Fruit fly (Drosophila melanogaster) whole organism, embryonic: ENCODE data around the gene lobo.
A peak's percentile ranks its signal among the peaks of the same experiment; 100 is the strongest.

Experiments used
- Asciz ChIP-seq: fragments of 200-800 bp; sonication (Bioruptor generic); optimal IDR thresholded peaks from 2 replicates; lab custom pipeline; 2017; ENCODE audit warnings: missing biosample characterization, mild to moderate bottlenecking, missing genetic modification characterization, missing genetic modification reagents
- CG10321 ChIP-seq: fragments of 200-800 bp; sonication (Bioruptor generic); IDR thresholded peaks from 2 replicates; pipeline ENCODE4 v1.3.6; 2022; ENCODE audit warnings: missing biosample characterization, missing genetic modification characterization
- CG10543 ChIP-seq: fragments of 200-800 bp; sonication (Bioruptor generic); optimal IDR thresholded peaks from 3 replicates; lab custom pipeline; 2017; ENCODE audit warnings: missing biosample characterization, mild to moderate bottlenecking, missing genetic modification characterization, moderate library complexity
- CG10959 ChIP-seq: fragments of 200-800 bp; sonication (Bioruptor generic); IDR thresholded peaks from 2 replicates; pipeline ENCODE4 v1.3.6; 2022; ENCODE audit warnings: missing biosample characterization, missing genetic modification characterization
- CG11456 ChIP-seq: fragments of 200-800 bp; sonication (Bioruptor generic); IDR thresholded peaks from 3 replicates; pipeline ENCODE4 v1.3.6; 2022; ENCODE audit warnings: missing biosample characterization, missing genetic modification characterization
- CG11560 ChIP-seq: fragments of 200-800 bp; sonication (Bioruptor generic); IDR thresholded peaks from 3 replicates; pipeline ENCODE4 v1.3.6; 2022; ENCODE audit warnings: missing biosample characterization, missing genetic modification characterization
- CG11696 ChIP-seq: fragments of 200-800 bp; sonication (Bioruptor generic); IDR thresholded peaks from 2 replicates; pipeline ENCODE4 v1.3.6; 2022; ENCODE audit warnings: missing biosample characterization, missing genetic modification characterization
- CG13775 ChIP-seq: fragments of 200-800 bp; sonication (Bioruptor generic); optimal IDR thresholded peaks from 3 replicates; lab custom pipeline; 2017; ENCODE audit warnings: missing biosample characterization, mild to moderate bottlenecking, missing genetic modification characterization
- CG17361 ChIP-seq: fragments of 200-800 bp; sonication (Bioruptor generic); IDR thresholded peaks from 3 replicates; pipeline ENCODE4 v1.3.6; 2022; ENCODE audit warnings: missing biosample characterization, missing genetic modification characterization
- CG18599 ChIP-seq: fragments of 200-800 bp; sonication (Bioruptor generic); optimal IDR thresholded peaks from 3 replicates; lab custom pipeline; 2017; ENCODE audit warnings: missing biosample characterization, missing genetic modification characterization, mild to moderate bottlenecking, moderate library complexity, missing genetic modification reagents
- CG18619 ChIP-seq: fragments of 200-800 bp; sonication (Bioruptor generic); optimal IDR thresholded peaks from 3 replicates; lab custom pipeline; 2017; ENCODE audit warnings: missing biosample characterization, mild to moderate bottlenecking, missing genetic modification characterization
- CG32767 ChIP-seq: fragments of 200-800 bp; sonication (Bioruptor generic); IDR thresholded peaks from 2 replicates; pipeline ENCODE4 v1.3.6; 2022; ENCODE audit warnings: missing biosample characterization, missing genetic modification characterization
- CG3281 ChIP-seq: fragments of 200-800 bp; sonication (Bioruptor generic); optimal IDR thresholded peaks from 3 replicates; lab custom pipeline; 2017; ENCODE audit warnings: missing biosample characterization, mild to moderate bottlenecking, missing genetic modification characterization
- CG34224 ChIP-seq: fragments of 200-800 bp; sonication (Bioruptor generic); IDR thresholded peaks from 3 replicates; pipeline ENCODE4 v1.3.6; 2022; ENCODE audit warnings: missing biosample characterization, missing genetic modification characterization; ENCODE audit not compliant: partially characterized antibody
- CG43689 ChIP-seq: fragments of 200-800 bp; sonication (Bioruptor generic); IDR thresholded peaks from 2 replicates; pipeline ENCODE4 v1.3.6; 2022; ENCODE audit warnings: missing biosample characterization, missing genetic modification characterization
- CG5953 ChIP-seq: fragments of 200-800 bp; sonication (Bioruptor generic); IDR thresholded peaks from 2 replicates; pipeline ENCODE4 v1.3.6; 2022; ENCODE audit warnings: missing biosample characterization, missing genetic modification characterization
- CG7839 ChIP-seq: fragments of 200-800 bp; sonication (Bioruptor generic); optimal IDR thresholded peaks from 3 replicates; lab custom pipeline; 2018; ENCODE audit warnings: missing biosample characterization, mild to moderate bottlenecking, missing genetic modification characterization, moderate library complexity
- CG9727 ChIP-seq: fragments of 200-800 bp; sonication (Bioruptor generic); optimal IDR thresholded peaks from 3 replicates; lab custom pipeline; 2017; ENCODE audit warnings: missing biosample characterization, mild to moderate bottlenecking, missing genetic modification characterization
- CG9817 ChIP-seq: fragments of 200-800 bp; sonication (Bioruptor generic); optimal IDR thresholded peaks from 2 replicates; lab custom pipeline; 2018; ENCODE audit warnings: missing biosample characterization, mild to moderate bottlenecking, missing genetic modification characterization, moderate library complexity
- CoRest ChIP-seq: fragments of 200-800 bp; sonication (Bioruptor generic); optimal IDR thresholded peaks from 3 replicates; lab custom pipeline; 2018; ENCODE audit warnings: missing biosample characterization, mild to moderate bottlenecking, missing genetic modification characterization, moderate library complexity
- Dp ChIP-seq: fragments of 200-800 bp; sonication (Bioruptor generic); optimal IDR thresholded peaks from 2 replicates; lab custom pipeline; 2018; ENCODE audit warnings: missing biosample characterization, mild to moderate bottlenecking, missing genetic modification characterization, moderate library complexity
- Dref ChIP-seq: fragments of 200-800 bp; sonication (Bioruptor generic); IDR thresholded peaks from 2 replicates; pipeline ENCODE4 v1.3.6; 2022; ENCODE audit warnings: missing biosample characterization, missing genetic modification characterization
- E2f2 ChIP-seq: fragments of 200-800 bp; sonication (Bioruptor generic); IDR thresholded peaks from 2 replicates; pipeline ENCODE4 v1.3.6; 2022; ENCODE audit warnings: missing biosample characterization, missing genetic modification characterization
- Ets65A ChIP-seq: fragments of 200-800 bp; sonication (Bioruptor generic); peaks from one replicate; lab custom pipeline; 2016; ENCODE audit warnings: missing biosample characterization, missing genetic modification characterization
- Fer2 ChIP-seq: fragments of 200-800 bp; sonication (Bioruptor generic); optimal IDR thresholded peaks from 2 replicates; lab custom pipeline; 2018; ENCODE audit warnings: missing biosample characterization, mild to moderate bottlenecking, missing genetic modification characterization, moderate library complexity
- H15 ChIP-seq: fragments of 200-800 bp; sonication (Bioruptor generic); IDR thresholded peaks from 3 replicates; pipeline ENCODE4 v1.3.6; 2022; ENCODE audit warnings: missing biosample characterization, missing genetic modification characterization
- HLH4C ChIP-seq: fragments of 200-800 bp; sonication (Bioruptor generic); IDR thresholded peaks from 3 replicates; pipeline ENCODE4 v1.3.6; 2022; ENCODE audit warnings: missing biosample characterization, missing genetic modification characterization; ENCODE audit not compliant: partially characterized antibody
- Hmr ChIP-seq: fragments of 200-800 bp; sonication (Bioruptor generic); optimal IDR thresholded peaks from 3 replicates; lab custom pipeline; 2017; ENCODE audit warnings: mild to moderate bottlenecking, missing biosample characterization, missing genetic modification reagents, missing genetic modification characterization
- Hsf ChIP-seq: fragments of 200-800 bp; sonication (Bioruptor generic); optimal IDR thresholded peaks from 3 replicates; lab custom pipeline; 2016; ENCODE audit warnings: missing biosample characterization, missing genetic modification characterization
- Nf-YC ChIP-seq: fragments of 200-800 bp; optimal IDR thresholded peaks from 3 replicates; lab custom pipeline; 2019; ENCODE audit warnings: missing biosample characterization, mild to moderate bottlenecking, missing genetic modification characterization, moderate library complexity
- Vsx1 ChIP-seq: fragments of 200-800 bp; sonication (Bioruptor generic); optimal IDR thresholded peaks from 2 replicates; lab custom pipeline; 2017; ENCODE audit warnings: missing biosample characterization, mild to moderate bottlenecking, missing genetic modification characterization, missing genetic modification reagents
- bsh ChIP-seq, 2 experiments: fragments of 200-800 bp; sonication (Bioruptor generic); optimal IDR thresholded peaks; 2 replicates each; lab custom pipeline; 2017 to 2018; ENCODE audit warnings: mild to moderate bottlenecking in 2 of 2, missing biosample characterization in 2 of 2, missing genetic modification characterization in 2 of 2, moderate library complexity in 1 of 2
- dmrt11E ChIP-seq: fragments of 200-800 bp; sonication (Bioruptor generic); optimal IDR thresholded peaks from 3 replicates; lab custom pipeline; 2018; ENCODE audit warnings: missing biosample characterization, mild to moderate bottlenecking, missing genetic modification characterization, moderate library complexity
- dpn ChIP-seq, 2 experiments: fragments of 200-800 bp; sonication (Bioruptor generic); optimal IDR thresholded peaks; 3 replicates each; lab custom pipeline; 2016; ENCODE audit warnings: missing biosample characterization in 2 of 2, missing genetic modification characterization in 2 of 2
- ewg ChIP-seq: fragments of 200-800 bp; sonication (Bioruptor generic); optimal IDR thresholded peaks from 3 replicates; lab custom pipeline; 2017; ENCODE audit warnings: mild to moderate bottlenecking, missing biosample characterization, missing genetic modification reagents, missing genetic modification characterization
- gsb ChIP-seq: fragments of 200-800 bp; sonication (Bioruptor generic); IDR thresholded peaks from 2 replicates; pipeline ENCODE4 v1.3.6; 2022; ENCODE audit warnings: missing biosample characterization, missing genetic modification characterization
- gsb-n ChIP-seq: fragments of 200-800 bp; sonication (Bioruptor generic); optimal IDR thresholded peaks from 3 replicates; lab custom pipeline; 2018; ENCODE audit warnings: missing biosample characterization, mild to moderate bottlenecking, missing genetic modification characterization
- hb ChIP-seq: fragments of 200-800 bp; sonication (Bioruptor generic); IDR thresholded peaks from 3 replicates; pipeline ENCODE4 v1.3.6; 2022; ENCODE audit warnings: missing biosample characterization, missing genetic modification characterization; ENCODE audit not compliant: partially characterized antibody
- hbn ChIP-seq: fragments of 200-800 bp; sonication (Bioruptor generic); IDR thresholded peaks from 2 replicates; pipeline ENCODE4 v1.3.6; 2022; ENCODE audit warnings: missing biosample characterization, missing genetic modification characterization; ENCODE audit not compliant: partially characterized antibody
- phol ChIP-seq: fragments of 200-800 bp; sonication (Bioruptor generic); optimal IDR thresholded peaks from 3 replicates; lab custom pipeline; 2018; ENCODE audit warnings: missing biosample characterization, mild to moderate bottlenecking, missing genetic modification characterization, moderate library complexity
- pzg ChIP-seq: fragments of 200-800 bp; sonication (Bioruptor generic); optimal IDR thresholded peaks from 3 replicates; lab custom pipeline; 2018; ENCODE audit warnings: missing biosample characterization, mild to moderate bottlenecking, missing genetic modification characterization, moderate library complexity
- sens-2 ChIP-seq: fragments of 200-800 bp; sonication (Bioruptor generic); IDR thresholded peaks from 2 replicates; pipeline ENCODE4 v1.3.6; 2022; ENCODE audit warnings: missing biosample characterization, missing genetic modification characterization
- tna ChIP-seq: fragments of 200-800 bp; sonication (Bioruptor generic); IDR thresholded peaks from 2 replicates; pipeline ENCODE4 v1.3.6; 2022; ENCODE audit warnings: missing biosample characterization, missing genetic modification characterization; ENCODE audit not compliant: partially characterized antibody
- ttk ChIP-seq: fragments of 200-800 bp; sonication (Bioruptor generic); IDR thresholded peaks from 2 replicates; pipeline ENCODE4 v2.1.2; 2022; ENCODE audit warnings: missing biosample characterization, missing genetic modification characterization
- vnd ChIP-seq: fragments of 200-800 bp; sonication (Bioruptor generic); IDR thresholded peaks from 3 replicates; pipeline ENCODE4 v1.3.6; 2022; ENCODE audit warnings: missing biosample characterization, missing genetic modification characterization; ENCODE audit not compliant: partially characterized antibody
- vvl ChIP-seq: fragments of 200-800 bp; sonication (Bioruptor generic); IDR thresholded peaks from 2 replicates; pipeline ENCODE4 v1.3.6; 2022; ENCODE audit warnings: missing biosample characterization, missing genetic modification characterization
- wek ChIP-seq: fragments of 200-800 bp; sonication (Bioruptor generic); optimal IDR thresholded peaks from 3 replicates; lab custom pipeline; 2018; ENCODE audit warnings: missing biosample characterization, mild to moderate bottlenecking, missing genetic modification characterization, moderate library complexity
- zen2 ChIP-seq: fragments of 200-800 bp; sonication (Bioruptor generic); IDR thresholded peaks from 3 replicates; pipeline ENCODE4 v1.3.6; 2022; ENCODE audit warnings: missing biosample characterization, missing genetic modification characterization; ENCODE audit not compliant: partially characterized antibody

The lobo gene

dm6 chr3R:25123262-25123661 lies 70.3 kb downstream of the lobo start, which contains the start of gene vig2 (continued):
- peak; percentile 49; the same call in 1 of the 2 replicates for TF ChIP-seq gsb (GFP tag; lab: Robert Waterston, UW)
- peak; percentile 64; the same call in 2 of the 3 replicates for TF ChIP-seq CG34224
- TF ChIP-seq CG32767 (GFP tag; lab: Robert Waterston, UW) = 0 out of 2 replicates have a peak, but pooled peaks have one; percentile 42
- peak; percentile 22 for TF ChIP-seq ewg
- peak; percentile 72 for TF ChIP-seq CG9727 (GFP tag; lab: Kevin White, UChicago)
- TF ChIP-seq vvl = peak; percentile 88
- TF ChIP-seq hb (GFP tag; lab: Robert Waterston, UW) = peak; percentile 85
- TF ChIP-seq CG7839 = peak; percentile 35
- peak; percentile 49 for TF ChIP-seq Fer2 (tag; lab: Kevin White, UChicago)
- TF ChIP-seq zen2 (GFP tag; lab: Robert Waterston, UW) = peak; percentile 77; the same call in 2 of the 3 replicates
- TF ChIP-seq dpn (GFP tag; optimal IDR thresholded peaks at IDR 0.05; lab: Kevin White, UChicago) = peak in 1 of 2 experiments; percentile 41
- TF ChIP-seq pzg (GFP tag; lab: Kevin White, UChicago) = peak; percentile 31
- peak; percentile 12 for TF ChIP-seq Hsf (GFP tag; lab: Kevin White, UChicago)
- peak; percentile 74 for TF ChIP-seq tna (GFP tag; lab: Robert Waterston, UW)
- TF ChIP-seq bsh (GFP tag; optimal IDR thresholded peaks at IDR 0.05; lab: Kevin White, UChicago) = peak in 1 of 2 experiments; percentile 25
- TF ChIP-seq CG17361 (GFP tag; lab: Robert Waterston, UW) = peak; percentile 67; the same call in 2 of the 3 replicates
- TF ChIP-seq hbn (GFP tag; lab: Robert Waterston, UW) = peak; percentile 57
- peak; percentile 79 for TF ChIP-seq H15 (GFP tag; lab: Robert Waterston, UW)
- peak; percentile 63 for TF ChIP-seq CG10321 (GFP tag; lab: Robert Waterston, UW)
- peak; percentile 47; the same call in 1 of the 2 replicates for TF ChIP-seq CG10959
- TF ChIP-seq sens-2 (GFP tag; lab: Robert Waterston, UW) = peak; percentile 79; the same call in 1 of the 2 replicates
- peak; percentile 82 for TF ChIP-seq Ets65A (GFP tag; lab: Kevin White, UChicago)
- peak; percentile 39 for TF ChIP-seq phol (tag; lab: Kevin White, UChicago)
- TF ChIP-seq CG18599 (GFP tag; lab: Kevin White, UChicago) = peak; percentile 38
- peak; percentile 92 for TF ChIP-seq Dref
- TF ChIP-seq Dp (GFP tag; lab: Kevin White, UChicago) = peak; percentile 4
- TF ChIP-seq CG11560 (tag; lab: Robert Waterston, UW) = peak; percentile 24; the same call in 1 of the 3 replicates
- peak; percentile 60 for TF ChIP-seq Hmr (GFP tag; lab: Kevin White, UChicago)
- peak; percentile 77; the same call in 1 of the 2 replicates for TF ChIP-seq ttk (GFP tag; lab: Robert Waterston, UW)
- TF ChIP-seq HLH4C (GFP tag; lab: Robert Waterston, UW) = peak; percentile 73
- peak; percentile 6 for TF ChIP-seq gsb-n (tag; lab: Kevin White, UChicago)
- peak; percentile 62 for TF ChIP-seq CG3281 (GFP tag; lab: Kevin White, UChicago)
- TF ChIP-seq CG10543 = peak; percentile 5
- TF ChIP-seq Vsx1 (GFP tag; lab: Kevin White, UChicago) = peak; percentile 43
- TF ChIP-seq Asciz = peak; percentile 48
- TF ChIP-seq CoRest (tag; lab: Kevin White, UChicago) = peak; percentile 38
- peak; percentile 81 for TF ChIP-seq CG5953 (GFP tag; lab: Robert Waterston, UW)
- TF ChIP-seq CG43689 = peak; percentile 77
- TF ChIP-seq E2f2 (GFP tag; lab: Robert Waterston, UW) = peak; percentile 27; the same call in 1 of the 2 replicates
- TF ChIP-seq vnd (GFP tag; lab: Robert Waterston, UW) = peak; percentile 85
- peak; percentile 71 for TF ChIP-seq CG18619 (GFP tag; lab: Kevin White, UChicago)
- TF ChIP-seq wek (GFP tag; lab: Kevin White, UChicago) = peak; percentile 22
- TF ChIP-seq CG11696 = peak; percentile 60; the same call in 1 of the 2 replicates
- peak; percentile 44 for TF ChIP-seq CG9817 (tag; lab: Kevin White, UChicago)
- TF ChIP-seq CG13775 (GFP tag; lab: Kevin White, UChicago) = peak; percentile 76
- peak; percentile 92 for TF ChIP-seq CG11456
- TF ChIP-seq Nf-YC = peak; percentile 3
- peak; percentile 17 for TF ChIP-seq dmrt11E (tag; lab: Kevin White, UChicago)
